Worm (Caenorhabditis elegans): ENCODE results near the gene Y50E8A.2.
A peak's percentile ranks its signal among the peaks of the same experiment; 100 is the strongest.

DNA sequence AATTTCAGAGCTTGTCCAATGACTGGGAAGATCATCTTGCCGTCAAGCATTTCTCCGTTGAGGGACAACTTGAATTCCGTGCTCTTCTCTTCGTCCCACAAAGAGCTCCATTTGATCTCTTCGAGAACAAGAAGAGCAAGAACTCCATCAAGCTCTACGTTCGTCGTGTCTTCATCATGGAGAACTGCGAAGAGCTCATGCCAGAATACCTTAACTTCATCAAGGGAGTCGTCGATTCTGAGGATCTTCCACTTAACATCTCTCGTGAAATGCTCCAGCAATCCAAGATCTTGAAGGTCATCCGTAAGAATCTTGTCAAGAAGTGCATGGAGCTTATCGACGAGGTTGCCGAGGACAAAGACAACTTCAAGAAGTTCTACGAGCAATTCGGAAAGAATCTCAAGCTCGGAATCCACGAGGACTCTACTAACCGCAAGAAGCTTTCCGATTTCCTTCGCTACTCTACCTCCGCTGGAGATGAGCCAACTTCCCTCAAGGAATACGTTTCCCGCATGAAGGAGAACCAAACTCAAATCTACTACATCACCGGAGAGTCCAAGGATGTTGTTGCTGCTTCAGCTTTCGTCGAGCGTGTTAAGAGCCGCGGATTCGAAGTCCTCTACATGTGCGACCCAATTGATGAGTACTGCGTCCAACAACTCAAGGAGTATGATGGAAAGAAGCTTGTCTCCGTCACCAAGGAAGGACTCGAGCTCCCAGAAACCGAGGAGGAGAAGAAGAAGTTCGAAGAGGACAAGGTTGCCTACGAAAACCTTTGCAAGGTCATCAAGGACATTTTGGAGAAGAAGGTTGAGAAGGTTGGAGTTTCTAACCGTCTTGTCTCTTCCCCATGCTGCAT, 41.3 kb downstream of the Y50E8A.2 start:
- TF ChIP-seq ztf-11 (tag; optimal IDR thresholded peaks at IDR 0.05) (no peak), zip-8 (tag; optimal IDR thresholded peaks at IDR 0.05) (no peak), pha-4 (tag; optimal IDR thresholded peaks at IDR 0.05) (no peak), cnd-1 (tag; optimal IDR thresholded peaks at IDR 0.05) (peak; percentile 20), ceh-39 (tag; optimal IDR thresholded peaks at IDR 0.05) (no peak)

All from whole organism, mixed stage, embryonic.